Worm (Caenorhabditis elegans): Measurements from ENCODE around the gene W02D7.11.

DNA sequence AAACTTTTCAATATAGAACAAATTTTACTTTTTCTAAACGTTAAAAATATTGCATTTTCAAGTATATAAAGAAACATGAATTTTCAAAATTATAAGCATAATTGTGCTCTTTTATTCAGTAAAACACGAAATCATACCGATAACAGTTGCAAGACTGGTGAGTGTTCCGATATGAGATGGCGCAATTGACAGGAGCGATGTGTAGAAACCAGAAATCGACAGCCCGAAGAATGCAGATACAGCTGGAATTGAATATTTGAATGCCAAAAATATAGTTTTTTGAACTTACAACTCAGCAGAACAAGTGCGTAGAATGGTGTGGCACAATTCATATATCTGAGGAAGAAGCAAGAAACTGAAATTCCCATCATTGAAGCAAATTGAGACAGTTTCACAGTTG, 21.4 kb downstream of the W02D7.11 start:
- no peak for TF ChIP-seq cog-1 (tag; optimal IDR thresholded peaks at IDR 0.05)
- TF ChIP-seq klf-2 (GFP tag; conservative IDR thresholded peaks at IDR 0.05), result no peak

Data from whole organism, midembryonic.